Worm (Caenorhabditis elegans) whole organism, early embryonic: ENCODE data around the gene zipt-15.

Experiments
- B0310.2 ChIP-seq: sonication (generic microtip); optimal IDR thresholded peaks from 2 replicates; lab custom pipeline; 2016; ENCODE audit warnings: mild to moderate bottlenecking, missing genetic modification characterization, missing compliant biosample characterization
- F13C5.2 ChIP-seq: sonication (generic microtip); optimal IDR thresholded peaks from 2 replicates; lab custom pipeline; 2017; ENCODE audit warnings: mild to moderate bottlenecking, missing genetic modification characterization, inconsistent platforms, missing compliant biosample characterization
- aly-1 ChIP-seq: sonication (generic microtip); optimal IDR thresholded peaks from 2 replicates; lab custom pipeline; 2016; ENCODE audit warnings: missing genetic modification characterization, missing compliant biosample characterization
- ama-1 ChIP-seq: fragments of 150-350 bp; optimal IDR thresholded peaks from 2 replicates; lab custom pipeline; 2014
- ceh-13 ChIP-seq: fragments of 200-800 bp; sonication (Bioruptor generic); optimal IDR thresholded peaks from 2 replicates; lab custom pipeline; 2018; ENCODE audit warnings: mild to moderate bottlenecking, missing genetic modification characterization, missing compliant biosample characterization
- ceh-36 ChIP-seq: sonication (generic microtip); optimal IDR thresholded peaks from 2 replicates; lab custom pipeline; 2016; ENCODE audit warnings: missing genetic modification characterization, inconsistent platforms, missing compliant biosample characterization
- ets-7 ChIP-seq: sonication (generic microtip); optimal IDR thresholded peaks from 2 replicates; lab custom pipeline; 2016; ENCODE audit warnings: missing genotype, missing genetic modification characterization, missing compliant biosample characterization
- flt-1 ChIP-seq: fragments of 200-800 bp; sonication (Bioruptor generic); IDR thresholded peaks from 2 replicates; pipeline ENCODE4 v1.3.6; 2022; ENCODE audit warnings: missing genetic modification characterization, missing compliant biosample characterization
- hmbx-1 ChIP-seq: sonication (generic microtip); optimal IDR thresholded peaks from 2 replicates; lab custom pipeline; 2016; ENCODE audit warnings: mild to moderate bottlenecking, missing genetic modification characterization, missing compliant biosample characterization
- hmg-4 ChIP-seq: fragments of 200-800 bp; sonication (Bioruptor generic); optimal IDR thresholded peaks from 2 replicates; lab custom pipeline; 2018; ENCODE audit warnings: mild to moderate bottlenecking, missing genetic modification characterization, missing compliant biosample characterization
- hnd-1 ChIP-seq: sonication (generic microtip); optimal IDR thresholded peaks from 2 replicates; lab custom pipeline; 2016; ENCODE audit warnings: missing genetic modification characterization, missing compliant biosample characterization
- pes-1 ChIP-seq: fragments of 200-800 bp; sonication (Bioruptor generic); IDR thresholded peaks from 2 replicates; pipeline ENCODE4 v1.3.6; 2022; ENCODE audit warnings: missing genetic modification reagents, missing genetic modification characterization, missing compliant biosample characterization
- scrt-1 ChIP-seq: fragments of 200-800 bp; sonication (Bioruptor generic); IDR thresholded peaks from 2 replicates; pipeline ENCODE4 v1.3.6; 2022; ENCODE audit warnings: missing genetic modification characterization, missing compliant biosample characterization
- sea-1 ChIP-seq: fragments of 200-800 bp; sonication (Bioruptor generic); conservative IDR thresholded peaks from 2 replicates; pipeline ENCODE4 v1.3.6; 2022; ENCODE audit warnings: missing genetic modification characterization, missing compliant biosample characterization
- tbx-11 ChIP-seq: fragments of 200-800 bp; sonication (Bioruptor generic); IDR thresholded peaks from 2 replicates; pipeline ENCODE4 v1.3.6; 2022; ENCODE audit warnings: missing genetic modification characterization, missing compliant biosample characterization
- tbx-37 ChIP-seq: fragments of 200-800 bp; sonication (Bioruptor generic); conservative IDR thresholded peaks from 2 replicates; pipeline ENCODE4 v1.3.6; 2022; ENCODE audit warnings: missing genetic modification reagents, missing genetic modification characterization, missing compliant biosample characterization
- tra-4 ChIP-seq: sonication (generic microtip); optimal IDR thresholded peaks from 2 replicates; lab custom pipeline; 2017; ENCODE audit warnings: missing genetic modification characterization, missing compliant biosample characterization

zipt-15 gene

DNA sequence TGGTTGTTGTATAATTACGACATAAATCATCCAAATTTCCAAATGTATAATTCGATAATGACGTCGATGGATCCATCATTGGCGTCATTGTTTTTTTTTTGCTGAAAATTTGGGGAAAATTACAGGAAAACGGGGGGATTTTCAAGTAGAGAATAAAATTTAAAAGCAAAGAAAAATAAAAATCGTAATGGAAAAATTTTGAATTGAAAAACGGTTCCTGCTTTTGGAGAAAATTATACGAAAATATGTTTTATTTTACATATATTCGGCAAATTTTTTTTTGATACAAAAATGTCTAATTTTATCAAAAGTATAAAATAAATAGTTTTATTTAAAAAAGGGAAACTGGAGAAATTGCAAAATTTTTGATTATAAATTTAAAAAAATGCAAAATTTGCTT is at the start of gene zipt-15:
Gene zipt-15, minus strand, starts transcription at position 101 of the 400 bp plus-strand sequence.
- no peak for TF ChIP-seq F13C5.2
- no peak for TF ChIP-seq scrt-1
- TF ChIP-seq ama-1, result no peak

DNA sequence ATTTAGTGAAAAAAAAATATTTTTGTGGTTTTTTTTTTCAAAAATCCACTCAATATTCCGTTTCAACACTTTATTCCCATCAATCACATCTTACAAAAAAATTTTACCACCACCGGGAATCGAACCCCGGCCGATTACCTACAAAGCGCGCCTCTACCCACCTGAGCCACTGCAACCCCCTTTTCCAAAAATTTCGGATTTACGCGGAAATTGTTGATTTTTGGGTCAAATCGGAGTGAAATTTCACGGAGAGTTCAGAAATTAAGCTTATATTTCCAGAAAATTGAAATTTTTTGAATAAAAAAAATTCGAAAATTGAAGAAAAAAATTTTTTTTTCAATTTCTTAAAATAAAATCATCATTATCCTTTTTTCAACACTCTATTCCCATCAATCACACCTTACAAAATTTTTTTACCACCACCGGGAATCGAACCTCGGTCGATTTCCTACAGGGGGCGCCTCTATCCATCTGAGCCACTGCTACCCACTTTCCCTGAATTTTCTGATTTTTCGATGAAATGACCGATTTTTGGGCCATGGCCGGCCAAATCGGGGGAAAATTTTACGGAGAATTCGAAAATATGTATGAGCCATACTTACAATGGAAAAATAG is 48.5 kb upstream of the zipt-15 start:
- TF ChIP-seq scrt-1 (no peak), hmbx-1 (tag; lab: Kevin White, UChicago) (no peak), ceh-13 (GFP tag; lab: Kevin White, UChicago) (no peak), ets-7 (tag; lab: Kevin White, UChicago) (no peak), B0310.2 (no peak), F13C5.2 (no peak), tbx-37 (GFP tag; lab: Robert Waterston, UW) (no peak), ceh-36 (no peak)

DNA sequence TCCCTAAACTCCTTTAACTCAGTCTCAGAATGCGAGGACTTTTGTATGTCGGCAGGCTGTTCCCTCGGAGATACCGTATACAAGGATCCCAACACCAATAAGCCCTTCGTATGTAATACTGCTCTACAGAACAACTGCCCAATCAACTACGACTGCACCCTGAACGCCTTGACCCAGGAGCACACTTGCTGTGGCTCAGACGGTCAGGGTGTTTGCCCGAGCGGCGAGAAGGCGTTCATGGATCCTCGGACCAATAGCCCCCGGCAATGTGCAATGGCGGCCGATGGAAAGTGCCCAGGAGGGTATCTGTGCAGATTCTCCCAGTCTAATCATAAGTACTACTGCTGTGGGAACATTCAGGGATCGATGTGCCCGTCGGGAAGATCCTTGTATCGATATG is 44.0 kb upstream of the zipt-15 start:
- TF ChIP-seq tbx-11 (GFP tag; lab: Robert Waterston, UW), result no peak
- no peak for TF ChIP-seq ceh-36
- TF ChIP-seq hmbx-1 (tag; lab: Kevin White, UChicago), result no peak
- TF ChIP-seq scrt-1, result no peak
- TF ChIP-seq flt-1 (GFP tag; lab: Robert Waterston, UW), result no peak
- TF ChIP-seq ceh-13 (GFP tag; lab: Kevin White, UChicago), result no peak
- TF ChIP-seq tra-4 (tag; lab: Kevin White, UChicago), result no peak
- no peak for TF ChIP-seq pes-1 (GFP tag; lab: Robert Waterston, UW)
- no peak for TF ChIP-seq hnd-1 (tag; lab: Kevin White, UChicago)
- no peak for TF ChIP-seq ets-7 (tag; lab: Kevin White, UChicago)

DNA sequence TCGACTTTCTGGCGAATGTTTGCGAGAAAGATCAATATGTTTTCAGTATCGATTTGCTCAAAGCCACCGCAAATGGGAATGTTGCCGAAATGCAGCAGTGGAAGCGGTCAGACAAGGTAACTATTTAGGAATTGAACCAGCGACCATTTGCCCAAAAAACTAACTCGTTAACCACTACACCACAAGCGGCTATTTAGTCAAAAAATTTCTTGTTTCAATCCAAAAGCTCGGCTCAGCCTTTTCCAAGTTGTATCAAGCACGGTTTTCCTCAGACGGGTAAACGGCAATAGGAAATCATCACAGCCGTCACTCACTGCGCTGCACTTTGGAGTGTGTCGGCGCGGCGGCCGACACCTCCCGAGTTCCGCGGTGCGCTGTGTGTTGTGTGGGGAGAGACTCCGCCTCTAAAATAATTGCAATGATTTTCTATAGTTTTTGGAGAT is 42.1 kb upstream of the zipt-15 start:
- TF ChIP-seq F13C5.2 (peak; percentile 45), ama-1 (peak; percentile 84), tbx-11 (GFP tag; lab: Robert Waterston, UW) (0 out of 2 replicates have a peak, but pooled peaks have one; percentile 30), hmg-4 (peak; percentile 27), scrt-1 (no peak)

DNA sequence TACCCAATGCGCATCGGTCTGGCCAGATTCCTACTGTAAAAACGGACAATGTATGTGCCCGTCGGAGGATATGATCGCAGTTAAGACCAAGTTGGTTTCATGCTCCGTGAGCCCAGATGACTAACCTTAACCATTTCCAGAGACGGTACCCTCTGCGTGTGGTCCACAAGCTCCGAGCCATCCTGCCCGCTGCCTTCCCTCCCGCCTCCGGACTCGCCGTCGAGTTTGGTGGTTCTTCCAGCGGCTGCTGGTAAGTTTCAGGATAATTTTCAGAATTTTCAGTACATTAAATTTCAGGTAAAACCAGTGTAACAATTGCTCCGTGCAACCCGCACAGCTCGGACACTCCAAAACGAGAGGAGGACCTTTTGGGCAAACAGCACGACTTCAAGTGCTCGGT is 36.1 kb upstream of the zipt-15 start:
- TF ChIP-seq pes-1 (GFP tag; lab: Robert Waterston, UW) (no peak), flt-1 (GFP tag; lab: Robert Waterston, UW) (no peak), ceh-36 (no peak), hnd-1 (tag; lab: Kevin White, UChicago) (no peak), tbx-11 (GFP tag; lab: Robert Waterston, UW) (no peak), ets-7 (tag; lab: Kevin White, UChicago) (no peak), tbx-37 (GFP tag; lab: Robert Waterston, UW) (no peak), ama-1 (no peak), aly-1 (tag; lab: Kevin White, UChicago) (no peak), F13C5.2 (no peak), scrt-1 (no peak), tra-4 (tag; lab: Kevin White, UChicago) (no peak)

DNA sequence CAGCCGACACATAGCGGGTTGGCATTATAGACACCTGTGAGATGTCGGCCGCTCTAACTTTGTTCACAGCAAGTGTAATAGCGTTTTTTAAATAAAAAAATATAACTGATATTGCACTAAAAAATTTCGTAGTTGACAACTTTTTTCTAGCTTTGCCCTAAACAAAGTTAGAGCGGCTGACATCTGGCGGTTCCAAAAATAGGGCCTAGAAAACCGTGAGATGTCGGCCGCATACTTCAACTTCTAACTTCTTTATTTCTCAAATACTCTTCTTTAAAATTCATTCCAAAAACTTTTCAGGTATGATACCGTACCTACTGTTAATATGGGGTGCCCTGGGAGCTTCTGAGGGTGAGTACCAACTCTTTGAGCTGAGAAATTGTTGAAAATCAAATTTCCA is 33.9 kb upstream of the zipt-15 start, which contains the start of gene Y55F3BR.2:
Gene Y55F3BR.2, plus strand, starts transcription at position 301 of the 400 bp plus-strand sequence.
- no peak for TF ChIP-seq hnd-1 (tag; lab: Kevin White, UChicago)
- no peak for TF ChIP-seq hmbx-1 (tag; lab: Kevin White, UChicago)
- no peak for TF ChIP-seq sea-1 (GFP tag; lab: Robert Waterston, UW)
- no peak for TF ChIP-seq tra-4 (tag; lab: Kevin White, UChicago)
- TF ChIP-seq flt-1 (GFP tag; lab: Robert Waterston, UW), result no peak
- TF ChIP-seq hmg-4, result no peak
- TF ChIP-seq tbx-37 (GFP tag; lab: Robert Waterston, UW), result no peak
- no peak for TF ChIP-seq pes-1 (GFP tag; lab: Robert Waterston, UW)
- TF ChIP-seq F13C5.2, result no peak

DNA sequence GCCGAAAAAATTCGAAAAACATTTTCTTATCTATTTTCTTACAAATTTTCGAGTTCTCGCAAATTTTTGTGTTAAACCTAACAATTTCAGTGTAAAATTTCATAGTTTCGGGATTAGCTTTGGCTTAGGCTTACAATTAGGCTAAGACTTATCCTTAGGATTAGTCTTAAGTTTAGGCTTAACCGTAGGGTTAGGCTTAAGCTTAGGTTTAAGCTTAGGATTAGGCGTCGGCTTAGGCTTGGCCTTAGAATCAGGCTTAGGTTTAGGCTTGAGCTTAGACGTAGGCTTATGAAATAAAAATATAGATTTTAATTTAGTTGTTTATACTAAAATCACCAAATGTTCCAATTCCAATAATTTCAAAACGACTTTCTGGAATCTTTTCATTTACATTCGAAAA is 31.3 kb upstream of the zipt-15 start:
- TF ChIP-seq tbx-37 (GFP tag; lab: Robert Waterston, UW) (no peak), tra-4 (tag; lab: Kevin White, UChicago) (no peak), B0310.2 (no peak), ceh-36 (peak; percentile 77), hmg-4 (no peak)

DNA sequence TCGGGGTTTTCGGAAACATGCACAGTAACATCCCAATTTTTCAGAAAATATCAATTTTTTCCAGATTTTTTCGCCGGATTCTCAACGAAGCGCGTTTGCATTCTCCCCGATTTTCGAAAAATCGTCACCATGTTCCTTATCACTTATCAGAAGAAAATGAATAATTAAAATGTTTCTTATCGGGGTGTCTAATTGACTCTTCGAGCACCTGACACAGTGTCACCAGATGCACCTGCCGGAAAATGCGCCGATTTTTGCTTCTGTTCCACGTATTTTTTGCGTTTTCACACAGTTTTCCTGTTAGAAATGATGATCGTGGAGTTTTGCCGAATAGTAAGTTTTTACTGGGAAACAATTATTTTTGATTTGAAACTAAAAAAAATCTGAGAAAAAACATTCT is 30.7 kb upstream of the zipt-15 start:
- TF ChIP-seq B0310.2 (no peak), ceh-13 (GFP tag; lab: Kevin White, UChicago) (no peak), F13C5.2 (no peak), tbx-11 (GFP tag; lab: Robert Waterston, UW) (no peak), ama-1 (no peak)
